Worm (Caenorhabditis elegans): ENCODE results near the gene K05F6.10.
"Not testable (repeated sequence)": the region's sequence is repeated elsewhere in the genome, so short reads cannot be mapped to it uniquely, and the experiment has no call there.

Gene K05F6.10

ce11 chrII:1543182-1543581, 32.7 kb downstream of the K05F6.10 start, which contains the start of gene K05F6.4:
Gene K05F6.4, plus strand, starts transcription at chrII:1543482.
- TF ChIP-seq tbx-11 (GFP tag; IDR thresholded peaks at IDR 0.05); aly-1 (tag; optimal IDR thresholded peaks at IDR 0.05); ceh-13 (GFP tag; optimal IDR thresholded peaks at IDR 0.05): not testable (repeated sequence)

- TF ChIP-seq hmbx-1 (tag; optimal IDR thresholded peaks at IDR 0.05); sea-1 (GFP tag; conservative IDR thresholded peaks at IDR 0.05); hnd-1 (tag; optimal IDR thresholded peaks at IDR 0.05): not testable (repeated sequence)
Measured at ce11 chrII:1540628-1541027, 35.3 kb downstream of the K05F6.10 start, which contains the start of gene poml-4. Gene poml-4, plus strand, starts transcription at chrII:1540928.

DNA sequence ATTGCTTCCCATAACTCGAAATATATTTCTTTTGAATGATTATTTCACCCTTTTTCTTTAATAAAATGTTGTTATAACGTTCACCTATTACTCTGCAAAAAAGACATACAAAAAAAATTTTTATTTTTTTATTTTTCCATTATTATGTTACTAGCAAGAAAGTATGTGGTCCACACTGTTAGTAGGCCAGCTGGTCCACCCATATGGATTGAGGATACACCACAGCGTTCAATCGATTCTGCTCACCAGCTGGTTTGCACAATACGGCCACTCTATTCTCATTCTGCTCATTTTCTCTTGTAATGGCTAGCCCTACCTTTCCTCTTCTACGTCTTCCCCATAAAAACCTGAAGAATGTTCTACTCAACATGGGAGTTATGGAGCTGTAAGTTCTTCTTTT, 37.3 kb downstream of the K05F6.10 start, which contains the start of gene fbxb-44:
Gene fbxb-44, plus strand, starts transcription at position 301 of the 400 bp plus-strand sequence.
- TF ChIP-seq hnd-1 (tag; optimal IDR thresholded peaks at IDR 0.05), result no peak
- no peak for TF ChIP-seq ets-7 (tag; optimal IDR thresholded peaks at IDR 0.05)
- TF ChIP-seq hmg-4 (GFP tag; optimal IDR thresholded peaks at IDR 0.05), result no peak
- TF ChIP-seq B0310.2 (tag; optimal IDR thresholded peaks at IDR 0.05), result no peak
- TF ChIP-seq tbx-37 (GFP tag; conservative IDR thresholded peaks at IDR 0.05), result no peak
- TF ChIP-seq tra-4 (tag; optimal IDR thresholded peaks at IDR 0.05), result no peak

ce11 chrII:1537321-1537720, 38.6 kb downstream of the K05F6.10 start, which contains the start of gene fbxb-42:
Gene fbxb-42, plus strand, starts transcription at chrII:1537621.
- TF ChIP-seq F13C5.2 (tag; optimal IDR thresholded peaks at IDR 0.05), result no peak
- TF ChIP-seq pes-1 (GFP tag; IDR thresholded peaks at IDR 0.05), result no peak
- TF ChIP-seq tbx-11 (GFP tag; IDR thresholded peaks at IDR 0.05), result no peak
- TF ChIP-seq tra-4 (tag; optimal IDR thresholded peaks at IDR 0.05), result no peak
- no peak for TF ChIP-seq ceh-36 (tag; optimal IDR thresholded peaks at IDR 0.05)

DNA sequence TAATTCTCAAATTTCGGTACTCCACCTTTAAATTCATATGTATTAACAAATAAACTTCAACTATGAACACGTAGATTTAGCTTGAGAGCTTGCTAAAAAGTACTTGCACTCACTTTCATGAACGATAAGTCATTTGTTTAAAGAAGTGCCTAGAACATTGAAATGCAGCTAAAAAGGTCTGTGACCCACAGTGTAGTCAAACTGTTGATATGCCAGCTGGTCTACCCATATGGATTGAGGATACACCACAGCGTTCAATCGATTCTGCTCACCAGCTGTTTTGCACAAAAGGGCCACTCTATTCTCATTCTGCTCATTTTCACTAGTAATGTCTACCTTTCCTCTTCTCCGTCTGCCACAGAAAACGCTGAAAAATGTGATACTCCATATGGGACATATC, 40.0 kb downstream of the K05F6.10 start, which contains the start of gene fbxb-43:
Gene fbxb-43, plus strand, starts transcription at position 301 of the 400 bp plus-strand sequence.
- TF ChIP-seq hmg-4 (GFP tag; optimal IDR thresholded peaks at IDR 0.05) (no peak), pes-1 (GFP tag; IDR thresholded peaks at IDR 0.05) (no peak)

DNA sequence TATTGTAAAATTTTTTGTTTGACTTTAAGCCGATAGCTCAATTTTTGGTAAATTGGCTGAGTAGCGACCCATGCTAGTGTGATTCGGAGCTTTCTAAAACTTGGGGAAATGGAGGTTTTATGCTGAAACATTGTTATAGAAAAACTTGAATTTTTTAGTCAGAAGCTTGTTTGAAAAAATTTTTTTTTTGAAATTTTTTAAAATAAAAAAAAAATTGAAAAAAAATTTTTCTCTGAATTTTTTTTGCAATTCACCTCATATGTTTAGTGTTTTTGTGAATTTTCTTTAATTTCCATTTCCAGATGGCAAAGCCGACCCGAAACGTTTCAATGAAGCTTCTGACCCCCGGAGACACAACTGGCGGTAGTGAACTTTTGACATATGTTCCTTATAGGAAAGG, 46.9 kb downstream of the K05F6.10 start, which contains the start of gene Y51H7BR.4:
Gene Y51H7BR.4, plus strand, starts transcription at position 301 of the 400 bp plus-strand sequence.
- TF ChIP-seq pes-1 (GFP tag; IDR thresholded peaks at IDR 0.05), result no peak
- no peak for TF ChIP-seq hnd-1 (tag; optimal IDR thresholded peaks at IDR 0.05)
- no peak for TF ChIP-seq tbx-37 (GFP tag; conservative IDR thresholded peaks at IDR 0.05)

- TF ChIP-seq flt-1 (GFP tag; IDR thresholded peaks at IDR 0.05), result no peak
- TF ChIP-seq aly-1 (tag; optimal IDR thresholded peaks at IDR 0.05), result no peak
- TF ChIP-seq tra-4 (tag; optimal IDR thresholded peaks at IDR 0.05), result no peak
Measured at ce11 chrII:1525498-1525897, 50.4 kb downstream of the K05F6.10 start, which contains the start of gene Y51H7BR.7. Gene Y51H7BR.7, minus strand, starts transcription at chrII:1525598.
